Fruit fly (Drosophila melanogaster) whole organism, embryonic: ENCODE measurements around the gene Kaz-m1.

Source experiments
- Awh ChIP-seq: fragments of 200-800 bp; sonication (Bioruptor generic); IDR thresholded peaks from 2 replicates; pipeline ENCODE4, ENCODE4 v1.3.6; 2022; ENCODE audit warnings: missing biosample characterization, missing genetic modification characterization
- CG16815 ChIP-seq: fragments of 200-800 bp; sonication (Bioruptor generic); optimal IDR thresholded peaks from 3 replicates; lab custom pipeline; 2017; ENCODE audit warnings: missing biosample characterization, mild to moderate bottlenecking, missing genetic modification characterization
- CG17359 ChIP-seq: fragments of 200-800 bp; sonication (Bioruptor generic); optimal IDR thresholded peaks from 3 replicates; lab custom pipeline; 2018; ENCODE audit warnings: missing biosample characterization, mild to moderate bottlenecking, missing genetic modification characterization, moderate library complexity
- CG17829 ChIP-seq: fragments of 200-800 bp; optimal IDR thresholded peaks from 2 replicates; lab custom pipeline; 2019; ENCODE audit warnings: missing biosample characterization, mild to moderate bottlenecking, missing genetic modification characterization, moderate library complexity
- CG17912 ChIP-seq: fragments of 200-800 bp; sonication (Bioruptor generic); optimal IDR thresholded peaks from 2 replicates; lab custom pipeline; 2018; ENCODE audit warnings: missing biosample characterization, mild to moderate bottlenecking, missing genetic modification characterization
- CG2199 ChIP-seq: fragments of 200-800 bp; sonication (Bioruptor generic); IDR thresholded peaks from 3 replicates; pipeline ENCODE4 v1.3.6; 2022; ENCODE audit warnings: missing biosample characterization, missing genetic modification characterization
- CG32772 ChIP-seq: fragments of 200-800 bp; sonication (Bioruptor generic); IDR thresholded peaks from 2 replicates; pipeline ENCODE4 v1.3.6; 2022; ENCODE audit warnings: missing biosample characterization, missing genetic modification characterization
- CG33557 ChIP-seq: fragments of 200-800 bp; sonication (Bioruptor generic); optimal IDR thresholded peaks from 2 replicates; lab custom pipeline; 2019; ENCODE audit warnings: missing biosample characterization, mild to moderate bottlenecking, missing genetic modification characterization, moderate library complexity
- CG6175 ChIP-seq: fragments of 200-800 bp; sonication (Bioruptor generic); IDR thresholded peaks from 3 replicates; pipeline ENCODE4 v1.3.6; 2022; ENCODE audit warnings: missing biosample characterization, missing genetic modification characterization
- CG6272 ChIP-seq: fragments of 200-800 bp; sonication (Bioruptor generic); IDR thresholded peaks from 2 replicates; pipeline ENCODE4 v1.3.6; 2022; ENCODE audit warnings: missing biosample characterization, missing genetic modification characterization
- CG7372 ChIP-seq: fragments of 200-800 bp; sonication (Bioruptor generic); IDR thresholded peaks from 2 replicates; pipeline ENCODE4 v1.3.6; 2022; ENCODE audit warnings: missing biosample characterization, missing genetic modification characterization
- CG7928 ChIP-seq: fragments of 200-800 bp; sonication (Bioruptor generic); optimal IDR thresholded peaks from 2 replicates; lab custom pipeline; 2017; ENCODE audit warnings: missing biosample characterization, mild to moderate bottlenecking, missing genetic modification characterization
- CG9932 ChIP-seq: fragments of 200-800 bp; sonication (Bioruptor generic); IDR thresholded peaks from 2 replicates; pipeline ENCODE4 v1.3.6; 2022; ENCODE audit warnings: missing biosample characterization, missing genetic modification characterization
- ERR ChIP-seq: fragments of 200-800 bp; sonication (Bioruptor generic); optimal IDR thresholded peaks from 2 replicates; lab custom pipeline; 2016; ENCODE audit warnings: missing biosample characterization, missing genetic modification characterization
- Hey ChIP-seq: fragments of 200-800 bp; sonication (Bioruptor generic); optimal IDR thresholded peaks from 3 replicates; lab custom pipeline; 2018; ENCODE audit warnings: missing biosample characterization, mild to moderate bottlenecking, missing genetic modification characterization
- Hr39 ChIP-seq: fragments of >200 bp; optimal IDR thresholded peaks from 2 replicates; lab custom pipeline; 2017
- Med ChIP-seq: fragments of 200-800 bp; sonication (Bioruptor generic); peaks from one replicate; lab custom pipeline; 2016; ENCODE audit warnings: missing biosample characterization, missing genetic modification characterization, mild to moderate bottlenecking, inconsistent platforms, moderate library complexity
- Nf-YA ChIP-seq: fragments of 200-800 bp; sonication (Bioruptor generic); IDR thresholded peaks from 2 replicates; pipeline ENCODE4 v1.3.6; 2022; ENCODE audit warnings: missing biosample characterization, missing genetic modification characterization
- Vsx1 ChIP-seq: fragments of 200-800 bp; sonication (Bioruptor generic); optimal IDR thresholded peaks from 2 replicates; lab custom pipeline; 2017; ENCODE audit warnings: missing biosample characterization, mild to moderate bottlenecking, missing genetic modification characterization, missing genetic modification reagents
- YL-1 ChIP-seq: fragments of 200-800 bp; sonication (Bioruptor generic); optimal IDR thresholded peaks from 3 replicates; lab custom pipeline; 2017; ENCODE audit warnings: missing biosample characterization, mild to moderate bottlenecking, missing genetic modification characterization
- cato ChIP-seq: fragments of 200-800 bp; sonication (Bioruptor generic); optimal IDR thresholded peaks from 2 replicates; lab custom pipeline; 2016; ENCODE audit warnings: missing biosample characterization, missing genetic modification characterization, borderline replicate concordance
- cg ChIP-seq: fragments of 200-800 bp; sonication (Bioruptor generic); optimal IDR thresholded peaks from 3 replicates; lab custom pipeline; 2019; ENCODE audit warnings: missing biosample characterization, mild to moderate bottlenecking, missing genetic modification characterization, moderate library complexity
- chif ChIP-seq, 2 experiments: fragments of 200-800 bp; sonication (Bioruptor generic); optimal IDR thresholded peaks; 3 replicates each; lab custom pipeline; 2016; ENCODE audit warnings: missing biosample characterization in 2 of 2, missing genetic modification characterization in 2 of 2
- da ChIP-seq: fragments of 200-800 bp; sonication (Bioruptor generic); optimal IDR thresholded peaks from 2 replicates; lab custom pipeline; 2016; ENCODE audit warnings: missing biosample characterization, missing genetic modification characterization
- dimm ChIP-seq: fragments of 200-800 bp; sonication (Bioruptor generic); IDR thresholded peaks from 2 replicates; pipeline ENCODE4 v1.3.6; 2022; ENCODE audit warnings: missing biosample characterization, missing genetic modification characterization
- dysf ChIP-seq: fragments of 200-800 bp; sonication (Bioruptor generic); IDR thresholded peaks from 3 replicates; pipeline ENCODE4 v1.3.6; 2022; ENCODE audit warnings: missing biosample characterization, missing genetic modification characterization
- ewg ChIP-seq: fragments of 200-800 bp; sonication (Bioruptor generic); optimal IDR thresholded peaks from 3 replicates; lab custom pipeline; 2017; ENCODE audit warnings: mild to moderate bottlenecking, missing biosample characterization, missing genetic modification reagents, missing genetic modification characterization
- gfzf ChIP-seq: fragments of 200-800 bp; sonication (Bioruptor generic); optimal IDR thresholded peaks from 2 replicates; lab custom pipeline; 2016; ENCODE audit warnings: missing biosample characterization, mild to moderate bottlenecking, missing genetic modification characterization, moderate library complexity
- grau ChIP-seq: fragments of 200-800 bp; optimal IDR thresholded peaks from 3 replicates; lab custom pipeline; 2019; ENCODE audit warnings: missing biosample characterization, mild to moderate bottlenecking, missing genetic modification characterization, moderate library complexity
- insv ChIP-seq, 2 experiments: fragments of 200-800 bp; sonication (Bioruptor generic); optimal IDR thresholded peaks; 3 replicates each; lab custom pipeline; 2016 to 2018; ENCODE audit warnings: missing biosample characterization in 2 of 2, missing genetic modification characterization in 2 of 2
- maf-S ChIP-seq: fragments of 200-800 bp; sonication (Bioruptor generic); optimal IDR thresholded peaks from 2 replicates; lab custom pipeline; 2016; ENCODE audit warnings: missing biosample characterization, missing genetic modification characterization
- nerfin-1 ChIP-seq: fragments of 200-800 bp; sonication (Bioruptor generic); optimal IDR thresholded peaks from 3 replicates; lab custom pipeline; 2019; ENCODE audit warnings: missing biosample characterization, mild to moderate bottlenecking, missing genetic modification characterization, moderate library complexity
- oc ChIP-seq: fragments of 200-800 bp; sonication (Bioruptor generic); optimal IDR thresholded peaks from 2 replicates; lab custom pipeline; 2018; ENCODE audit warnings: missing biosample characterization, mild to moderate bottlenecking, missing genetic modification characterization, moderate library complexity
- pros ChIP-seq: fragments of 200-800 bp; sonication (Bioruptor generic); optimal IDR thresholded peaks from 3 replicates; lab custom pipeline; 2019; ENCODE audit warnings: missing biosample characterization, mild to moderate bottlenecking, missing genetic modification characterization, moderate library complexity
- repo ChIP-seq: fragments of 200-800 bp; sonication (Bioruptor generic); optimal IDR thresholded peaks from 2 replicates; lab custom pipeline; 2016; ENCODE audit warnings: missing biosample characterization, missing genetic modification characterization
- run ChIP-seq: fragments of 200-800 bp; sonication (Bioruptor generic); optimal IDR thresholded peaks from 3 replicates; lab custom pipeline; 2018; ENCODE audit warnings: missing biosample characterization, mild to moderate bottlenecking, missing genetic modification characterization
- scrt ChIP-seq: fragments of 200-800 bp; sonication (Bioruptor generic); optimal IDR thresholded peaks from 2 replicates; lab custom pipeline; 2018; ENCODE audit warnings: missing biosample characterization, mild to moderate bottlenecking, missing genetic modification characterization, moderate library complexity
- sd ChIP-seq: fragments of 200-800 bp; sonication (Bioruptor generic); optimal IDR thresholded peaks from 3 replicates; lab custom pipeline; 2018; ENCODE audit warnings: missing biosample characterization, mild to moderate bottlenecking, missing genetic modification characterization, moderate library complexity
- shn ChIP-seq: fragments of 200-800 bp; sonication (Bioruptor generic); optimal IDR thresholded peaks from 3 replicates; lab custom pipeline; 2016; ENCODE audit warnings: missing biosample characterization, missing genetic modification characterization
- tio ChIP-seq: fragments of 200-800 bp; sonication (Bioruptor generic); optimal IDR thresholded peaks from 2 replicates; lab custom pipeline; 2017; ENCODE audit warnings: missing biosample characterization, missing genetic modification characterization, inconsistent platforms
- tll ChIP-seq, 2 experiments: fragments of 200-800 bp in 1 of 2; fragments of >200 bp in 1 of 2; sonication (Bioruptor generic) in 1 of 2; optimal IDR thresholded peaks; 2 replicates each; lab custom pipeline; 2017 to 2019; ENCODE audit warnings: missing biosample characterization in 2 of 2, missing genetic modification characterization in 2 of 2, mild to moderate bottlenecking in 1 of 2, moderate library complexity in 1 of 2
- twi ChIP-seq: fragments of 200-800 bp; optimal IDR thresholded peaks from 2 replicates; lab custom pipeline; 2019; ENCODE audit warnings: missing biosample characterization, mild to moderate bottlenecking, missing genetic modification characterization, moderate library complexity
- wek ChIP-seq: fragments of 200-800 bp; sonication (Bioruptor generic); optimal IDR thresholded peaks from 3 replicates; lab custom pipeline; 2018; ENCODE audit warnings: missing biosample characterization, mild to moderate bottlenecking, missing genetic modification characterization, moderate library complexity
- zen ChIP-seq: fragments of 200-800 bp; sonication (Bioruptor generic); optimal IDR thresholded peaks from 3 replicates; lab custom pipeline; 2018; ENCODE audit warnings: missing biosample characterization, mild to moderate bottlenecking, missing genetic modification characterization, moderate library complexity
- zen2 ChIP-seq: fragments of 200-800 bp; sonication (Bioruptor generic); IDR thresholded peaks from 3 replicates; pipeline ENCODE4 v1.3.6; 2022; ENCODE audit warnings: missing biosample characterization, missing genetic modification characterization; ENCODE audit not compliant: partially characterized antibody

The Kaz-m1 gene

DNA sequence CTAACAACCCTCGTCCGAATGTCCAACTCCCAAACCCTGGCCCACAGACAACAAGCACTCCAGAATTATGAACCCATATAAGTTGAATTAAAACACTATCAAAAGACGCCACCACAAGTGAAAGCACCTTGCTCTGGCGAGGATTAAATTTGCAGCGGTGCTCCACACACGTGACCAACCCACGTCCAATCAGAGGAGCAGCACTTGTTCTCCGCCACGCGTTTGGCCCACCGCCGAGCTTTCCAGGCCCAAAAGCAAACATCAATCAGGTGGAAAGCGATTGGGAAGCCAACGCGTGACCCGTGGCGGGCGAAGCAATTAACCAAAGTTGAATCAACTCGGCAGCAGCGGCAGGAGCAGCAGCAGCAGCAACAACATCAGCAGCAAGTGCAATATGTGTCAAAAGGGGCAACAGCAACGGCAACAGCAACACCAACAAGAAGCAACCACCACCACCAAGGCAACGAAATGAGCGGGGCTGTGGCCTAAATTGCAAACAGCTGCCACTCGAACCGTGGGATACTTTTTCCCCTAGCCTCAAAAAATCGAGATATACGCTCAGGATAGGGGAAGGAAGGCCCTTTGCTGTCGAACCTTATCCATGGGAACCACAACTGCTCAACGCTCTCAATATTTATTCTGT lies 17.6 kb downstream of the Kaz-m1 start (continued):
- TF ChIP-seq tll (GFP tag; optimal IDR thresholded peaks at IDR 0.05; lab: Kevin White, UChicago), result peak in 1 of 2 experiments; percentile 44
- peak; percentile 12 for TF ChIP-seq cg (GFP tag; lab: Kevin White, UChicago)
- no peak for TF ChIP-seq grau (tag; lab: Kevin White, UChicago)
- no peak for TF ChIP-seq Nf-YA
- TF ChIP-seq CG2199 (GFP tag; lab: Robert Waterston, UW), result peak; percentile 65; the same call in 1 of the 3 replicates
- no peak for TF ChIP-seq tio
- peak in 1 of 2 experiments; percentile 27 for TF ChIP-seq insv (GFP tag; optimal IDR thresholded peaks at IDR 0.05; lab: Kevin White, UChicago)
- TF ChIP-seq nerfin-1 (tag; lab: Kevin White, UChicago), result peak; percentile 54
- TF ChIP-seq twi (tag; lab: Kevin White, UChicago), result peak; percentile 89
- no peak for TF ChIP-seq sd (tag; lab: Kevin White, UChicago)
- TF ChIP-seq Awh, result 0 out of 2 replicates have a peak, but pooled peaks have one; percentile 28
- TF ChIP-seq shn, result no peak
- no peak for TF ChIP-seq CG17829 (tag; lab: Kevin White, UChicago)
- TF ChIP-seq CG9932, result no peak
- TF ChIP-seq oc (tag; lab: Kevin White, UChicago), result peak; percentile 51
- TF ChIP-seq zen (tag; lab: Kevin White, UChicago), result no peak
- TF ChIP-seq dysf (GFP tag; lab: Robert Waterston, UW), result 0 out of 3 replicates have a peak, but pooled peaks have one; percentile 31
- no peak for TF ChIP-seq CG16815 (GFP tag; lab: Kevin White, UChicago)
- no peak for TF ChIP-seq Vsx1 (GFP tag; lab: Kevin White, UChicago)

dm6 chr3R:26032611-26033001 lies 18.1 kb downstream of the Kaz-m1 start:
- peak; percentile 74 for TF ChIP-seq twi (tag; lab: Kevin White, UChicago)
- TF ChIP-seq CG32772, result 0 out of 2 replicates have a peak, but pooled peaks have one; percentile 15
- TF ChIP-seq CG7372 (GFP tag; lab: Robert Waterston, UW), result no peak
- no peak for TF ChIP-seq CG17912 (GFP tag; lab: Kevin White, UChicago)
- TF ChIP-seq ewg (GFP tag; lab: Kevin White, UChicago), result peak; percentile 72
- peak; percentile 93 for TF ChIP-seq Hey (tag; lab: Kevin White, UChicago)
- TF ChIP-seq scrt (GFP tag; lab: Kevin White, UChicago), result peak; percentile 16
- no peak for TF ChIP-seq CG17359 (tag; lab: Kevin White, UChicago)
- peak; percentile 41 for TF ChIP-seq pros (GFP tag; lab: Kevin White, UChicago)

DNA sequence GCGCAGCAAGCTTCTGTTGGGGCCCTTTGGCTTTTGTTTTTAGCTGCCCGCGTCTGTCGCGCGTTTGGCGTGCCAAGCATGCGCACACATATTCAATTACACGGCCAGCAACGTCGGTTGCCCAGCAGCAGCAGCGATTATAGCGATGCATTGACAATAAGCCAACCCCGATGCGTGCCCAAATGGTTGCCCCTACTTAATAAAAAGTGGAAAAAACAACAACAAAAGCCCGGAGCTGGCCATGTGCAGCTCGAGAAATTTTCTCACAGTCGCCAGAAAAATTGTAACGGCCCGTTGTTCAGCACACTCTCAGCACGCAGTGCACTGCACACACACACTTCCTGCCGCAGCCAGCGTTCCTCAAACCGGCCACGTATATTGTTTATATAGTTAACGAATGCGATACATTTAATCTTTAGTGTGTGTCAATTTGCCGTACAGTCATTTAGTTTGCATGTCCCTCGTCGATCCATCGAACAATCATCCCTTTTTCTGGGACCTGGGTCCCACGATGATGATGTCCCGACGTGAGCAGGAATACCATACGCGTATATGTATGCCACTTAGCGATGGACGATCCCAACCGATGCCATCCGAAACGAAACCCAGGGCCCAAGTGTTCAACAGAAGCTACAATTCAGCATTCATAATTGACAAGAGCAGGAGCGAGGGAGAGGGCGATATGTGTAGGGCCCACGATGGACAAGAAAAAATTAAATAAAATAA lies 20.3 kb downstream of the Kaz-m1 start:
- peak; percentile 20 for TF ChIP-seq da
- TF ChIP-seq Nf-YA, result no peak
- no peak for TF ChIP-seq YL-1 (GFP tag; lab: Kevin White, UChicago)
- TF ChIP-seq sd (tag; lab: Kevin White, UChicago), result no peak
- TF ChIP-seq maf-S, result no peak
- no peak for TF ChIP-seq Hr39 (lab: Kevin White, UChicago)
- TF ChIP-seq Med, result peak; percentile 25
- no peak for TF ChIP-seq repo (GFP tag; lab: Kevin White, UChicago)
- no peak for TF ChIP-seq CG16815 (GFP tag; lab: Kevin White, UChicago)
- no peak for TF ChIP-seq CG6272 (GFP tag; lab: Robert Waterston, UW)
- no peak for TF ChIP-seq cato
- no peak for TF ChIP-seq dimm (GFP tag; lab: Robert Waterston, UW)
- TF ChIP-seq chif (GFP tag; optimal IDR thresholded peaks at IDR 0.05; lab: Kevin White, UChicago), result no peak
- TF ChIP-seq ERR (GFP tag; lab: Kevin White, UChicago), result no peak
- no peak for TF ChIP-seq CG7928 (GFP tag; lab: Kevin White, UChicago)
- no peak for TF ChIP-seq wek (GFP tag; lab: Kevin White, UChicago)
- no peak for TF ChIP-seq gfzf
- peak; percentile 44 for TF ChIP-seq CG33557
- TF ChIP-seq run (tag; lab: Kevin White, UChicago), result no peak
- TF ChIP-seq zen2 (GFP tag; lab: Robert Waterston, UW), result no peak
- no peak for TF ChIP-seq CG6175 (GFP tag; lab: Robert Waterston, UW)
